Worm (Caenorhabditis elegans) whole organism, L4 larva: ENCODE data around the gene srh-184.
A peak's percentile ranks its signal among the peaks of the same experiment; 100 is the strongest.

Source experiments
- Y48G9A.11 ChIP-seq: fragments of 200-800 bp; sonication (Bioruptor generic); IDR thresholded peaks from 2 replicates; pipeline ENCODE4 v1.3.6; 2022; ENCODE audit warnings: missing genetic modification reagents, missing genetic modification characterization, missing compliant biosample characterization
- ZK546.5 ChIP-seq, 2 experiments: sonication (generic microtip); optimal IDR thresholded peaks; 2 replicates each; lab custom pipeline; 2017; ENCODE audit warnings: missing biosample characterization in 2 of 2, missing genetic modification characterization in 2 of 2
- aha-1 ChIP-seq: fragments of 150-350 bp; peaks from one replicate; lab custom pipeline; 2014; ENCODE audit warnings: missing biosample characterization, missing genetic modification characterization
- ama-1 ChIP-seq: fragments of 150-350 bp; optimal IDR thresholded peaks from 2 replicates; lab custom pipeline; 2014; ENCODE audit warnings: inconsistent platforms, mixed read lengths
- arid-1 ChIP-seq: fragments of 200-800 bp; sonication (Bioruptor generic); conservative IDR thresholded peaks from 2 replicates; pipeline ENCODE4 v1.3.6; 2022; ENCODE audit warnings: missing genetic modification reagents, missing genetic modification characterization, missing compliant biosample characterization
- attf-4 ChIP-seq: sonication (generic microtip); optimal IDR thresholded peaks from 3 replicates; lab custom pipeline; 2017; ENCODE audit warnings: missing biosample characterization, missing genetic modification characterization
- ceh-44 ChIP-seq: fragments of 200-800 bp; sonication (Bioruptor generic); IDR thresholded peaks from 2 replicates; pipeline ENCODE4 v1.3.6; 2022; ENCODE audit warnings: missing genetic modification reagents, missing genetic modification characterization, missing compliant biosample characterization
- cey-2 ChIP-seq: sonication (generic microtip); optimal IDR thresholded peaks from 3 replicates; lab custom pipeline; 2017; ENCODE audit warnings: missing genetic modification characterization, mild to moderate bottlenecking, missing compliant biosample characterization, antibody characterized with exemption, borderline replicate concordance; ENCODE audit not compliant: insufficient read depth
- ctbp-1 ChIP-seq: fragments of 200-800 bp; sonication (Bioruptor generic); IDR thresholded peaks from 2 replicates; pipeline ENCODE4 v1.3.6; 2022; ENCODE audit warnings: missing genetic modification reagents, missing genetic modification characterization, missing compliant biosample characterization
- daf-12 ChIP-seq: fragments of 150-350 bp; optimal IDR thresholded peaks from 2 replicates; lab custom pipeline; 2014; ENCODE audit warnings: missing biosample characterization, missing genetic modification reagents, missing genetic modification characterization
- daf-8 ChIP-seq: fragments of 200-800 bp; sonication (Bioruptor generic); IDR thresholded peaks from 2 replicates; pipeline ENCODE4 v1.3.6; 2022; ENCODE audit warnings: missing genetic modification characterization, missing compliant biosample characterization
- dmd-8 ChIP-seq: fragments of 200-800 bp; sonication (Bioruptor generic); IDR thresholded peaks from 2 replicates; pipeline ENCODE4 v1.3.6; 2022; ENCODE audit warnings: missing genetic modification characterization, missing compliant biosample characterization
- dmd-9 ChIP-seq: fragments of 200-800 bp; sonication (Bioruptor generic); IDR thresholded peaks from 2 replicates; pipeline ENCODE4 v1.3.6; 2022; ENCODE audit warnings: missing genetic modification reagents, missing genetic modification characterization, missing compliant biosample characterization
- duxl-1 ChIP-seq: sonication (generic microtip); optimal IDR thresholded peaks from 2 replicates; lab custom pipeline; 2016; ENCODE audit warnings: mild to moderate bottlenecking, missing genetic modification characterization, moderate library complexity, missing compliant biosample characterization; ENCODE audit not compliant: poor library complexity
- gei-8 ChIP-seq: fragments of 200-800 bp; sonication (Bioruptor generic); optimal IDR thresholded peaks from 2 replicates; lab custom pipeline; 2018; ENCODE audit warnings: mild to moderate bottlenecking, missing genetic modification characterization, missing compliant biosample characterization
- hmg-1.1 ChIP-seq: fragments of 200-800 bp; sonication (Bioruptor generic); IDR thresholded peaks from 2 replicates; pipeline ENCODE4 v1.3.6; 2022; ENCODE audit warnings: missing genetic modification reagents, missing genetic modification characterization, missing compliant biosample characterization
- lin-1 ChIP-seq: fragments of 200-800 bp; sonication (Bioruptor generic); IDR thresholded peaks from 2 replicates; pipeline ENCODE4 v1.3.6; 2022; ENCODE audit warnings: missing genetic modification reagents, missing genetic modification characterization, missing compliant biosample characterization
- lir-3 ChIP-seq: sonication (generic microtip); optimal IDR thresholded peaks from 2 replicates; lab custom pipeline; 2016; ENCODE audit warnings: mild to moderate bottlenecking, missing genetic modification characterization, missing compliant biosample characterization
- mdl-1 ChIP-seq, 2 experiments: fragments of 150-350 bp in 1 of 2; sonication (generic microtip) in 1 of 2; optimal IDR thresholded peaks; 2 replicates each; lab custom pipeline; 2014 to 2017; ENCODE audit warnings: missing biosample characterization in 2 of 2, missing genetic modification characterization in 2 of 2
- mep-1 ChIP-seq: fragments of 150-350 bp; sonication (generic microtip); optimal IDR thresholded peaks from 3 replicates; lab custom pipeline; 2014; ENCODE audit warnings: missing biosample characterization, missing genetic modification characterization
- mxl-2 ChIP-seq: fragments of 200-800 bp; sonication (Bioruptor generic); conservative IDR thresholded peaks from 2 replicates; pipeline ENCODE4 v1.3.6; 2022; ENCODE audit warnings: missing genetic modification reagents, missing genetic modification characterization, missing compliant biosample characterization
- mxl-3 ChIP-seq: fragments of 200-800 bp; sonication (Bioruptor generic); optimal IDR thresholded peaks from 2 replicates; lab custom pipeline; 2018; ENCODE audit warnings: mild to moderate bottlenecking, missing genetic modification characterization, missing compliant biosample characterization
- nhr-102 ChIP-seq: sonication (generic microtip); optimal IDR thresholded peaks from 2 replicates; lab custom pipeline; 2016; ENCODE audit warnings: mild to moderate bottlenecking, missing genetic modification characterization, moderate library complexity, missing compliant biosample characterization
- nhr-11 ChIP-seq: fragments of 150-350 bp; optimal IDR thresholded peaks from 2 replicates; lab custom pipeline; 2014; ENCODE audit warnings: missing biosample characterization, missing genetic modification characterization
- nhr-111 ChIP-seq: fragments of 200-800 bp; sonication (Bioruptor generic); optimal IDR thresholded peaks from 2 replicates; lab custom pipeline; 2018; ENCODE audit warnings: mild to moderate bottlenecking, missing genetic modification characterization, missing compliant biosample characterization
- nhr-237 ChIP-seq: sonication (generic microtip); optimal IDR thresholded peaks from 2 replicates; lab custom pipeline; 2017; ENCODE audit warnings: missing biosample characterization, missing genetic modification characterization
- nhr-25 ChIP-seq: sonication (generic microtip); optimal IDR thresholded peaks from 2 replicates; lab custom pipeline; 2017; ENCODE audit warnings: missing genetic modification characterization, mild to moderate bottlenecking, missing compliant biosample characterization, antibody characterized with exemption, moderate library complexity, borderline replicate concordance; ENCODE audit not compliant: insufficient read depth
- nhr-28 ChIP-seq: fragments of 150-350 bp; optimal IDR thresholded peaks from 2 replicates; lab custom pipeline; 2014; ENCODE audit warnings: missing biosample characterization, missing genetic modification characterization
- nhr-76 ChIP-seq: fragments of 150-350 bp; optimal IDR thresholded peaks from 2 replicates; lab custom pipeline; 2014; ENCODE audit warnings: missing biosample characterization, missing genetic modification characterization
- nhr-77 ChIP-seq: fragments of 150-350 bp; optimal IDR thresholded peaks from 2 replicates; lab custom pipeline; 2014; ENCODE audit warnings: missing biosample characterization, missing genetic modification characterization
- pha-4 ChIP-seq, 2 experiments: fragments of 150-350 bp in 1 of 2; fragments of 200-800 bp in 1 of 2; sonication (Bioruptor generic) in 1 of 2; IDR thresholded peaks in 1 of 2; optimal IDR thresholded peaks in 1 of 2; 2 replicates each; pipeline versions ENCODE4 v1.3.6 to Lab custom; 2014 to 2022; ENCODE audit warnings: missing genetic modification characterization in 2 of 2, missing genetic modification reagents in 2 of 2, missing biosample characterization in 1 of 2, missing compliant biosample characterization in 1 of 2
- php-3 ChIP-seq: fragments of 200-800 bp; sonication (Bioruptor generic); IDR thresholded peaks from 2 replicates; pipeline ENCODE4 v1.3.6; 2022; ENCODE audit warnings: missing genetic modification reagents, missing genetic modification characterization, missing compliant biosample characterization
- saeg-2 ChIP-seq: fragments of 200-800 bp; sonication (Bioruptor generic); IDR thresholded peaks from 2 replicates; pipeline ENCODE4 v1.3.6; 2022; ENCODE audit warnings: missing genetic modification reagents, missing genetic modification characterization, missing compliant biosample characterization
- skn-1 ChIP-seq: fragments of 150-350 bp; optimal IDR thresholded peaks from 2 replicates; lab custom pipeline; 2014; ENCODE audit warnings: missing biosample characterization, missing genetic modification characterization
- tag-97 ChIP-seq: fragments of 200-800 bp; sonication (Bioruptor generic); IDR thresholded peaks from 2 replicates; pipeline ENCODE4 v1.3.6; 2022; ENCODE audit warnings: missing genetic modification characterization, missing compliant biosample characterization
- tra-1 ChIP-seq: fragments of 200-800 bp; sonication (Bioruptor generic); IDR thresholded peaks from 2 replicates; pipeline ENCODE4 v1.3.6; 2022; ENCODE audit warnings: missing genetic modification reagents, missing genetic modification characterization, missing compliant biosample characterization
- unc-39 ChIP-seq: sonication (generic microtip); optimal IDR thresholded peaks from 2 replicates; lab custom pipeline; 2017; ENCODE audit warnings: missing biosample characterization, missing genetic modification characterization
- unc-62 ChIP-seq, 3 experiments: fragments of 150-350 bp in 1 of 3; sonication (generic microtip); optimal IDR thresholded peaks in 2 of 3; peaks in 1 of 3; 1 replicate in 1 of 3; 2 replicates in 2 of 3; lab custom pipeline; 2014 to 2017; ENCODE audit warnings: missing biosample characterization in 3 of 3, missing genetic modification characterization in 3 of 3, missing genetic modification reagents in 3 of 3, missing genotype in 1 of 3
- vab-7 ChIP-seq: fragments of 200-800 bp; sonication (Bioruptor generic); IDR thresholded peaks from 2 replicates; pipeline ENCODE4 v1.3.6; 2022; ENCODE audit warnings: missing genetic modification reagents, missing genetic modification characterization, missing compliant biosample characterization
- zfp-2 ChIP-seq: sonication (generic microtip); optimal IDR thresholded peaks from 2 replicates; lab custom pipeline; 2016; ENCODE audit warnings: mild to moderate bottlenecking, missing genetic modification characterization, missing compliant biosample characterization

Gene srh-184

ce11 chrV:10764066-10764465, 33.9 kb downstream of the srh-184 start, which contains the start of gene ocr-1:
Gene ocr-1 (plus strand): TSS chrV:10764366.
- no peak for TF ChIP-seq nhr-237
- TF ChIP-seq nhr-11 (tag; lab: Kevin White, UChicago): no peak
- TF ChIP-seq, all 104 proteins: peak for 0

- TF ChIP-seq mdl-1 (tag; optimal IDR thresholded peaks at IDR 0.05; lab: Kevin White, UChicago): no peak
- TF ChIP-seq ctbp-1: no peak
- no peak for TF ChIP-seq cey-2 (tag; lab: Kevin White, UChicago)
- no peak for TF ChIP-seq dmd-9 (GFP tag; lab: Robert Waterston, UW)
- TF ChIP-seq nhr-77 (tag; lab: Kevin White, UChicago): no peak
- TF ChIP-seq lin-1 (GFP tag; lab: Robert Waterston, UW): no peak
- no peak for TF ChIP-seq attf-4 (tag; lab: Kevin White, UChicago)
- TF ChIP-seq daf-8 (GFP tag; lab: Robert Waterston, UW): no peak
- no peak for TF ChIP-seq daf-12 (tag; lab: Kevin White, UChicago)
- TF ChIP-seq pha-4 (GFP tag; IDR thresholded peaks at IDR 0.05; lab: Robert Waterston, UW): no peak
- no peak for TF ChIP-seq pha-4 (tag; optimal IDR thresholded peaks at IDR 0.05; lab: Kevin White, UChicago)
These were observed 35.3 kb downstream of the srh-184 start, which contains the start of gene sre-6 for ce11 chrV:10762695-10763094. Gene sre-6 (minus strand): TSS chrV:10762795.

ce11 chrV:10760839-10761238, 37.2 kb downstream of the srh-184 start:
- TF ChIP-seq tra-1 (GFP tag; lab: Robert Waterston, UW) (no peak), skn-1 (no peak), nhr-111 (GFP tag; lab: Kevin White, UChicago) (no peak), nhr-25 (tag; lab: Kevin White, UChicago) (peak; percentile 31), daf-8 (GFP tag; lab: Robert Waterston, UW) (no peak), unc-62 (GFP tag; optimal IDR thresholded peaks at IDR 0.05 in 1 of 2; lab: Kevin White, UChicago) (peak in 1 of 2 experiments; percentile 94), unc-62 (tag; optimal IDR thresholded peaks at IDR 0.05; lab: Kevin White, UChicago) (no peak), hmg-1.1 (GFP tag; lab: Robert Waterston, UW) (no peak), ZK546.5 (tag; optimal IDR thresholded peaks at IDR 0.05; lab: Kevin White, UChicago) (no peak), dmd-8 (no peak), ama-1 (lab: Kevin White, UChicago) (no peak)
- TF ChIP-seq, all 104 proteins: peak for 2

- TF ChIP-seq zfp-2 (tag; lab: Kevin White, UChicago): no peak
- TF ChIP-seq saeg-2 (GFP tag; lab: Robert Waterston, UW): no peak
- no peak for TF ChIP-seq Y48G9A.11 (GFP tag; lab: Robert Waterston, UW)
- TF ChIP-seq unc-62 (GFP tag; optimal IDR thresholded peaks at IDR 0.05 in 1 of 2; lab: Kevin White, UChicago): peak in 1 of 2 experiments; percentile 38
- TF ChIP-seq unc-62 (tag; optimal IDR thresholded peaks at IDR 0.05; lab: Kevin White, UChicago): no peak
These were observed 39.3 kb downstream of the srh-184 start, which contains the start of gene F28H7.8 for ce11 chrV:10758658-10759057. Gene F28H7.8 (plus strand): TSS chrV:10758958.

- no peak for TF ChIP-seq unc-39 (tag; lab: Kevin White, UChicago)
- TF ChIP-seq mxl-2: no peak
- TF ChIP-seq daf-12 (tag; lab: Kevin White, UChicago): no peak
- TF ChIP-seq ceh-44 (GFP tag; lab: Robert Waterston, UW): no peak
- TF ChIP-seq mxl-3 (GFP tag; lab: Kevin White, UChicago): peak; percentile 3
- no peak for TF ChIP-seq attf-4 (tag; lab: Kevin White, UChicago)
- no peak for TF ChIP-seq arid-1 (GFP tag; lab: Robert Waterston, UW)
- TF ChIP-seq tag-97 (GFP tag; lab: Robert Waterston, UW): no peak
- no peak for TF ChIP-seq Y48G9A.11 (GFP tag; lab: Robert Waterston, UW)
- no peak for TF ChIP-seq dmd-8
- TF ChIP-seq nhr-76 (tag; lab: Kevin White, UChicago): no peak
- TF ChIP-seq nhr-102 (tag; lab: Kevin White, UChicago): no peak
- no peak for TF ChIP-seq vab-7 (GFP tag; lab: Robert Waterston, UW)
- TF ChIP-seq mep-1 (tag; lab: Kevin White, UChicago): peak; percentile 10
- no peak for TF ChIP-seq duxl-1
- peak; percentile 22 for TF ChIP-seq aha-1
- peak in 1 of 2 experiments; percentile 48 for TF ChIP-seq mdl-1 (tag; optimal IDR thresholded peaks at IDR 0.05; lab: Kevin White, UChicago)
- TF ChIP-seq nhr-25 (tag; lab: Kevin White, UChicago): peak; percentile 73
- no peak for TF ChIP-seq lir-3 (tag; lab: Kevin White, UChicago)
- TF ChIP-seq nhr-77 (tag; lab: Kevin White, UChicago): no peak
- no peak for TF ChIP-seq php-3 (GFP tag; lab: Robert Waterston, UW)
- no peak for TF ChIP-seq zfp-2 (tag; lab: Kevin White, UChicago)
- TF ChIP-seq gei-8: no peak
- peak; percentile 8 for TF ChIP-seq nhr-28 (tag; lab: Kevin White, UChicago)
- peak in 1 of 2 experiments; percentile 44 for TF ChIP-seq unc-62 (GFP tag; optimal IDR thresholded peaks at IDR 0.05 in 1 of 2; lab: Kevin White, UChicago)
- no peak for TF ChIP-seq unc-62 (tag; optimal IDR thresholded peaks at IDR 0.05; lab: Kevin White, UChicago)
These were observed 40.9 kb downstream of the srh-184 start for ce11 chrV:10757128-10757527.
